Worm (Caenorhabditis elegans) whole organism, L2 larva: Measurements from ENCODE around the gene F49C12.3.

Experiments
- aly-2 ChIP-seq: fragments of 150-350 bp; optimal IDR thresholded peaks from 2 replicates; lab custom pipeline; 2014; ENCODE audit warnings: missing biosample characterization, missing genetic modification characterization
- egl-27 ChIP-seq: sonication (generic microtip); optimal IDR thresholded peaks from 3 replicates; lab custom pipeline; 2017; ENCODE audit warnings: missing biosample characterization, missing genetic modification reagents, missing genetic modification characterization
- unc-62 ChIP-seq: fragments of 150-350 bp; optimal IDR thresholded peaks from 2 replicates; lab custom pipeline; 2014; ENCODE audit warnings: missing biosample characterization, missing genetic modification reagents, missing genetic modification characterization

ce11 chrIV:9266464-9266863 is 33.8 kb upstream of the F49C12.3 start, which contains the start of gene Y11D7A.19:
- no peak for TF ChIP-seq unc-62 (GFP tag; lab: Kevin White, UChicago)
- no peak for TF ChIP-seq aly-2 (tag; lab: Kevin White, UChicago)
- no peak for TF ChIP-seq egl-27 (tag; lab: Kevin White, UChicago)
